Fruit fly (Drosophila melanogaster): Measurements from ENCODE around the gene Sirt7.

dm6 chr3R:29103227-29103626 is 47.5 kb downstream of the Sirt7 start:
- TF ChIP-seq CG9948 (tag; optimal IDR thresholded peaks at IDR 0.05), result no peak
- TF ChIP-seq Snoo (tag; optimal IDR thresholded peaks at IDR 0.05), result no peak
- TF ChIP-seq CG17806 (tag; optimal IDR thresholded peaks at IDR 0.05), result no peak
- no peak for TF ChIP-seq CG8301 (tag; optimal IDR thresholded peaks at IDR 0.05)
- no peak for TF ChIP-seq CG8159 (tag; optimal IDR thresholded peaks at IDR 0.05)
- TF ChIP-seq Ets98B (GFP tag; IDR thresholded peaks at IDR 0.05), result no peak
- no peak for TF ChIP-seq Pif1A (GFP tag; optimal IDR thresholded peaks at IDR 0.05)
- no peak for TF ChIP-seq gl (tag; optimal IDR thresholded peaks at IDR 0.05)
- no peak for TF ChIP-seq fd96Ca (GFP tag; IDR thresholded peaks at IDR 0.05)
- TF ChIP-seq CG14655 (GFP tag; optimal IDR thresholded peaks at IDR 0.05), result no peak
